Fruit fly (Drosophila melanogaster) whole organism, embryonic: ENCODE measurements around the gene CG8319.
A peak's percentile ranks its signal among the peaks of the same experiment; 100 is the strongest.

Experiments used
- C15 ChIP-seq: fragments of 200-800 bp; sonication (Bioruptor generic); IDR thresholded peaks from 3 replicates; pipeline ENCODE4 v1.3.6; 2022; ENCODE audit warnings: missing biosample characterization, missing genetic modification characterization
- CG11504 ChIP-seq: fragments of 200-800 bp; sonication (Bioruptor generic); optimal IDR thresholded peaks from 3 replicates; lab custom pipeline; 2019; ENCODE audit warnings: missing biosample characterization, mild to moderate bottlenecking, missing genetic modification characterization, moderate library complexity
- CG11696 ChIP-seq: fragments of 200-800 bp; sonication (Bioruptor generic); IDR thresholded peaks from 2 replicates; pipeline ENCODE4 v1.3.6; 2022; ENCODE audit warnings: missing biosample characterization, missing genetic modification characterization
- CG12659 ChIP-seq: fragments of 200-800 bp; sonication (Bioruptor generic); optimal IDR thresholded peaks from 3 replicates; lab custom pipeline; 2017; ENCODE audit warnings: mild to moderate bottlenecking, missing biosample characterization, missing genetic modification reagents, missing genetic modification characterization
- CG12942 ChIP-seq: fragments of 200-800 bp; sonication (Bioruptor generic); optimal IDR thresholded peaks from 3 replicates; lab custom pipeline; 2016; ENCODE audit warnings: missing biosample characterization, missing genetic modification characterization
- CG15696 ChIP-seq: fragments of 200-800 bp; sonication (Bioruptor generic); optimal IDR thresholded peaks from 2 replicates; lab custom pipeline; 2019; ENCODE audit warnings: missing biosample characterization, mild to moderate bottlenecking, missing genetic modification characterization, moderate library complexity
- CG17359 ChIP-seq: fragments of 200-800 bp; sonication (Bioruptor generic); optimal IDR thresholded peaks from 3 replicates; lab custom pipeline; 2018; ENCODE audit warnings: missing biosample characterization, mild to moderate bottlenecking, missing genetic modification characterization, moderate library complexity
- CG17612 ChIP-seq: fragments of 200-800 bp; sonication (Bioruptor generic); IDR thresholded peaks from 2 replicates; pipeline ENCODE4 v1.3.6; 2022; ENCODE audit warnings: missing biosample characterization, missing genetic modification characterization
- CG1792 ChIP-seq: fragments of 200-800 bp; sonication (Bioruptor generic); optimal IDR thresholded peaks from 2 replicates; lab custom pipeline; 2016; ENCODE audit warnings: missing biosample characterization, missing genetic modification characterization
- CG18476 ChIP-seq: fragments of 200-800 bp; sonication (Bioruptor generic); optimal IDR thresholded peaks from 2 replicates; lab custom pipeline; 2016; ENCODE audit warnings: missing biosample characterization, mild to moderate bottlenecking, missing genetic modification characterization
- CG2199 ChIP-seq: fragments of 200-800 bp; sonication (Bioruptor generic); IDR thresholded peaks from 3 replicates; pipeline ENCODE4 v1.3.6; 2022; ENCODE audit warnings: missing biosample characterization, missing genetic modification characterization
- CG2875 ChIP-seq: fragments of 200-800 bp; sonication (Bioruptor generic); optimal IDR thresholded peaks from 2 replicates; lab custom pipeline; 2017; ENCODE audit warnings: missing biosample characterization, mild to moderate bottlenecking, missing genetic modification characterization, missing genetic modification reagents
- CG3163 ChIP-seq: fragments of 200-800 bp; sonication (Bioruptor generic); optimal IDR thresholded peaks from 3 replicates; lab custom pipeline; 2016; ENCODE audit warnings: missing biosample characterization, missing genetic modification characterization
- CG3838 ChIP-seq: fragments of 200-800 bp; sonication (Bioruptor generic); optimal IDR thresholded peaks from 3 replicates; lab custom pipeline; 2016; ENCODE audit warnings: missing biosample characterization, missing genetic modification characterization
- CG6689 ChIP-seq: fragments of 200-800 bp; sonication (Bioruptor generic); IDR thresholded peaks from 2 replicates; pipeline ENCODE4 v1.3.6; 2022; ENCODE audit warnings: missing biosample characterization, missing genetic modification characterization
- CG8281 ChIP-seq: fragments of 200-800 bp; sonication (Bioruptor generic); optimal IDR thresholded peaks from 2 replicates; lab custom pipeline; 2018; ENCODE audit warnings: missing biosample characterization, mild to moderate bottlenecking, missing genetic modification characterization, moderate library complexity
- CG8359 ChIP-seq: fragments of 200-800 bp; sonication (Bioruptor generic); optimal IDR thresholded peaks from 2 replicates; lab custom pipeline; 2017; ENCODE audit warnings: missing biosample characterization, mild to moderate bottlenecking, missing genetic modification characterization, borderline replicate concordance
- CG9215 ChIP-seq: fragments of 200-800 bp; sonication (Bioruptor generic); IDR thresholded peaks from 2 replicates; pipeline ENCODE4 v1.3.6; 2022; ENCODE audit warnings: missing biosample characterization, missing genetic modification characterization
- CkIIα-i1 ChIP-seq: fragments of 200-800 bp; sonication (Bioruptor generic); IDR thresholded peaks from 2 replicates; pipeline ENCODE4 v1.3.6; 2022; ENCODE audit warnings: missing biosample characterization, missing genetic modification characterization
- D19A ChIP-seq: fragments of 200-800 bp; optimal IDR thresholded peaks from 3 replicates; lab custom pipeline; 2019; ENCODE audit warnings: missing biosample characterization, mild to moderate bottlenecking, missing genetic modification characterization, moderate library complexity
- Dad ChIP-seq: fragments of 200-800 bp; sonication (Bioruptor generic); optimal IDR thresholded peaks from 3 replicates; lab custom pipeline; 2016; ENCODE audit warnings: missing biosample characterization, missing genetic modification characterization
- Drgx ChIP-seq: fragments of 200-800 bp; sonication (Bioruptor generic); IDR thresholded peaks from 2 replicates; pipeline ENCODE4 v1.3.6; 2022; ENCODE audit warnings: missing biosample characterization, missing genetic modification characterization
- Eip74EF ChIP-seq, 2 experiments: fragments of 200-800 bp in 1 of 2; fragments of >200 bp in 1 of 2; sonication (Bioruptor generic) in 1 of 2; optimal IDR thresholded peaks; 2 replicates each; lab custom pipeline; 2017 to 2019; ENCODE audit warnings: missing biosample characterization in 2 of 2, missing genetic modification characterization in 2 of 2, mild to moderate bottlenecking in 1 of 2, moderate library complexity in 1 of 2
- Elba2 ChIP-seq: fragments of 200-800 bp; sonication (Bioruptor generic); optimal IDR thresholded peaks from 3 replicates; lab custom pipeline; 2016; ENCODE audit warnings: missing biosample characterization, missing genetic modification characterization
- HLH3B ChIP-seq: fragments of 200-800 bp; sonication (Bioruptor generic); IDR thresholded peaks from 2 replicates; pipeline ENCODE4 v1.3.6; 2022; ENCODE audit warnings: missing biosample characterization, missing genetic modification characterization
- HmgZ ChIP-seq: fragments of 200-800 bp; sonication (Bioruptor generic); optimal IDR thresholded peaks from 2 replicates; lab custom pipeline; 2018; ENCODE audit warnings: missing biosample characterization, mild to moderate bottlenecking, missing genetic modification characterization
- Kr ChIP-seq: fragments of 200-800 bp; sonication (Bioruptor generic); optimal IDR thresholded peaks from 2 replicates; lab custom pipeline; 2017; ENCODE audit warnings: missing biosample characterization, mild to moderate bottlenecking, missing genetic modification characterization
- NC2α ChIP-seq: fragments of 200-800 bp; sonication (Bioruptor generic); optimal IDR thresholded peaks from 2 replicates; lab custom pipeline; 2016; ENCODE audit warnings: missing biosample characterization, missing genetic modification characterization
- Nf-YA ChIP-seq: fragments of 200-800 bp; sonication (Bioruptor generic); IDR thresholded peaks from 2 replicates; pipeline ENCODE4 v1.3.6; 2022; ENCODE audit warnings: missing biosample characterization, missing genetic modification characterization
- Stat92E ChIP-seq, 3 experiments: fragments of >200 bp in 2 of 3; fragments of 200-800 bp in 1 of 3; sonication (Bioruptor generic) in 1 of 3; optimal IDR thresholded peaks; 2 replicates each; lab custom pipeline; 2017 to 2019; ENCODE audit warnings: missing biosample characterization in 3 of 3, missing genetic modification characterization in 3 of 3, mild to moderate bottlenecking in 1 of 3, moderate library complexity in 1 of 3
- amos ChIP-seq: fragments of 200-800 bp; sonication (Bioruptor generic); IDR thresholded peaks from 2 replicates; pipeline ENCODE4 v1.3.6; 2022; ENCODE audit warnings: missing biosample characterization, missing genetic modification characterization; ENCODE audit not compliant: partially characterized antibody
- cad ChIP-seq: fragments of >200 bp; optimal IDR thresholded peaks from 2 replicates; lab custom pipeline; 2017; ENCODE audit warnings: missing biosample characterization, missing genetic modification characterization
- dm ChIP-seq: fragments of 200-800 bp; sonication (Bioruptor generic); optimal IDR thresholded peaks from 3 replicates; lab custom pipeline; 2016; ENCODE audit warnings: missing biosample characterization, missing genetic modification characterization
- dpn ChIP-seq, 2 experiments: fragments of 200-800 bp; sonication (Bioruptor generic); optimal IDR thresholded peaks; 3 replicates each; lab custom pipeline; 2016; ENCODE audit warnings: missing biosample characterization in 2 of 2, missing genetic modification characterization in 2 of 2
- emc ChIP-seq: fragments of 200-800 bp; sonication (Bioruptor generic); optimal IDR thresholded peaks from 2 replicates; lab custom pipeline; 2016; ENCODE audit warnings: missing biosample characterization, missing genetic modification characterization
- esg ChIP-seq: fragments of 200-800 bp; sonication (Bioruptor generic); conservative IDR thresholded peaks from 2 replicates; pipeline ENCODE4 v1.3.6; 2022; ENCODE audit warnings: missing biosample characterization, missing genetic modification characterization
- gcm ChIP-seq: fragments of 200-800 bp; sonication (Bioruptor generic); optimal IDR thresholded peaks from 2 replicates; lab custom pipeline; 2019; ENCODE audit warnings: missing biosample characterization, mild to moderate bottlenecking, missing genetic modification characterization, moderate library complexity
- gem ChIP-seq: fragments of 200-800 bp; sonication (Bioruptor generic); optimal IDR thresholded peaks from 2 replicates; lab custom pipeline; 2019; ENCODE audit warnings: missing biosample characterization, mild to moderate bottlenecking, missing genetic modification characterization, moderate library complexity
- gsb-n ChIP-seq: fragments of 200-800 bp; sonication (Bioruptor generic); optimal IDR thresholded peaks from 3 replicates; lab custom pipeline; 2018; ENCODE audit warnings: missing biosample characterization, mild to moderate bottlenecking, missing genetic modification characterization
- nom ChIP-seq: fragments of 200-800 bp; sonication (Bioruptor generic); optimal IDR thresholded peaks from 2 replicates; lab custom pipeline; 2017; ENCODE audit warnings: missing biosample characterization, missing genetic modification characterization, mild to moderate bottlenecking, moderate library complexity, missing genetic modification reagents
- pho ChIP-seq: fragments of 200-800 bp; sonication (Bioruptor generic); optimal IDR thresholded peaks from 2 replicates; lab custom pipeline; 2016; ENCODE audit warnings: missing biosample characterization, missing genetic modification characterization
- rib ChIP-seq: fragments of 200-800 bp; sonication (Bioruptor generic); IDR thresholded peaks from 2 replicates; pipeline ENCODE4 v1.3.6; 2022; ENCODE audit warnings: missing biosample characterization, missing genetic modification characterization
- sd ChIP-seq: fragments of 200-800 bp; sonication (Bioruptor generic); optimal IDR thresholded peaks from 3 replicates; lab custom pipeline; 2018; ENCODE audit warnings: missing biosample characterization, mild to moderate bottlenecking, missing genetic modification characterization, moderate library complexity
- sens-2 ChIP-seq: fragments of 200-800 bp; sonication (Bioruptor generic); IDR thresholded peaks from 2 replicates; pipeline ENCODE4 v1.3.6; 2022; ENCODE audit warnings: missing biosample characterization, missing genetic modification characterization
- sisA ChIP-seq: fragments of 200-800 bp; sonication (Bioruptor generic); IDR thresholded peaks from 2 replicates; pipeline ENCODE4 v1.3.6; 2022; ENCODE audit warnings: missing biosample characterization, missing genetic modification characterization
- slbo ChIP-seq: fragments of 200-800 bp; sonication (Bioruptor generic); IDR thresholded peaks from 2 replicates; pipeline ENCODE4 v1.3.6; 2022; ENCODE audit warnings: missing biosample characterization, missing genetic modification characterization
- sqz ChIP-seq: fragments of 200-800 bp; sonication (Bioruptor generic); optimal IDR thresholded peaks from 3 replicates; lab custom pipeline; 2018; ENCODE audit warnings: missing biosample characterization, mild to moderate bottlenecking, missing genetic modification characterization
- tll ChIP-seq, 2 experiments: fragments of 200-800 bp in 1 of 2; fragments of >200 bp in 1 of 2; sonication (Bioruptor generic) in 1 of 2; optimal IDR thresholded peaks; 2 replicates each; lab custom pipeline; 2017 to 2019; ENCODE audit warnings: missing biosample characterization in 2 of 2, missing genetic modification characterization in 2 of 2, mild to moderate bottlenecking in 1 of 2, moderate library complexity in 1 of 2
- tna ChIP-seq: fragments of 200-800 bp; sonication (Bioruptor generic); IDR thresholded peaks from 2 replicates; pipeline ENCODE4 v1.3.6; 2022; ENCODE audit warnings: missing biosample characterization, missing genetic modification characterization; ENCODE audit not compliant: partially characterized antibody

The CG8319 gene

dm6 chr3R:9590952-9591532, 36.1 kb upstream of the CG8319 start, which contains the start of the genes bocks and CG8312 (continued):
- TF ChIP-seq CkIIα-i1 (GFP tag; lab: Robert Waterston, UW) = no peak
- no peak for TF ChIP-seq CG18476 (GFP tag; lab: Kevin White, UChicago)
- TF ChIP-seq sens-2 (GFP tag; lab: Robert Waterston, UW) = no peak
- TF ChIP-seq CG3838 = peak; percentile 80
- TF ChIP-seq CG12659 (GFP tag; lab: Kevin White, UChicago) = peak; percentile 89
- no peak for TF ChIP-seq NC2α (GFP tag; lab: Kevin White, UChicago)
- no peak for TF ChIP-seq CG2875 (GFP tag; lab: Kevin White, UChicago)
- no peak for TF ChIP-seq CG17359 (tag; lab: Kevin White, UChicago)
- no peak for TF ChIP-seq amos (GFP tag; lab: Robert Waterston, UW)
- TF ChIP-seq dm (GFP tag; lab: Kevin White, UChicago) = peak; percentile 58
- peak; percentile 44 for TF ChIP-seq CG1792 (GFP tag; lab: Kevin White, UChicago)
- no peak for TF ChIP-seq Nf-YA (GFP tag; lab: Robert Waterston, UW)
- peak; percentile 59 for TF ChIP-seq Dad (GFP tag; lab: Kevin White, UChicago)
- TF ChIP-seq tll (GFP tag; optimal IDR thresholded peaks at IDR 0.05; lab: Kevin White, UChicago) = no peak
- peak; percentile 49 to 64 for TF ChIP-seq dpn (GFP tag; optimal IDR thresholded peaks at IDR 0.05; lab: Kevin White, UChicago)
- no peak for TF ChIP-seq C15 (GFP tag; lab: Robert Waterston, UW)
- no peak for TF ChIP-seq slbo (GFP tag; lab: Robert Waterston, UW)
- TF ChIP-seq CG8281 (tag; lab: Kevin White, UChicago) = no peak
- no peak for TF ChIP-seq Drgx (GFP tag; lab: Robert Waterston, UW)
- TF ChIP-seq emc (GFP tag; lab: Kevin White, UChicago) = no peak
- TF ChIP-seq CG9215 (GFP tag; lab: Robert Waterston, UW) = no peak
- no peak for TF ChIP-seq Stat92E (GFP tag; optimal IDR thresholded peaks at IDR 0.05; lab: Kevin White, UChicago)
- no peak for TF ChIP-seq CG2199
- TF ChIP-seq CG6689 = no peak
- TF ChIP-seq sisA = no peak
- TF ChIP-seq HLH3B (GFP tag; lab: Robert Waterston, UW) = no peak

- TF ChIP-seq CG17612 (GFP tag; lab: Robert Waterston, UW) (no peak), HmgZ (tag; lab: Kevin White, UChicago) (no peak), D19A (tag; lab: Kevin White, UChicago) (peak; percentile 88), CG12942 (GFP tag; lab: Kevin White, UChicago) (no peak), Eip74EF (GFP tag; optimal IDR thresholded peaks at IDR 0.05; lab: Kevin White, UChicago) (no peak), sqz (peak; percentile 56), cad (GFP tag; lab: Kevin White, UChicago) (peak; percentile 53), CG15696 (peak; percentile 3), rib (GFP tag; lab: Robert Waterston, UW) (no peak), sd (tag; lab: Kevin White, UChicago) (peak; percentile 71), tna (no peak), gem (tag; lab: Kevin White, UChicago) (peak; percentile 10), Kr (peak; percentile 63), C15 (GFP tag; lab: Robert Waterston, UW) (no peak), CG3163 (GFP tag; lab: Kevin White, UChicago) (no peak), CG8359 (GFP tag; lab: Kevin White, UChicago) (no peak), gsb-n (peak; percentile 2), pho (GFP tag; lab: Kevin White, UChicago) (no peak), nom (GFP tag; lab: Kevin White, UChicago) (peak; percentile 16), gcm (no peak), CG11696 (GFP tag; lab: Robert Waterston, UW) (no peak), esg (no peak), CG11504 (tag; lab: Kevin White, UChicago) (peak; percentile 4), Elba2 (GFP tag; lab: Kevin White, UChicago) (peak; percentile 89)
Measured at dm6 chr3R:9591769-9592388, 35.2 kb upstream of the CG8319 start.
